Fruit fly (Drosophila melanogaster): ENCODE data around the gene CG10428.
A peak's percentile ranks its signal among the peaks of the same experiment; 100 is the strongest.

The CG10428 gene

dm6 chr2L:18930352-18931122 lies 18.1 kb upstream of the CG10428 start (continued):
- TF ChIP-seq dpn (GFP tag; optimal IDR thresholded peaks at IDR 0.05) (no peak), Oli (tag; optimal IDR thresholded peaks at IDR 0.05) (peak; percentile 6), Pdp1 (GFP tag; optimal IDR thresholded peaks at IDR 0.05) (peak in 1 of 2 experiments; percentile 2), dimm (GFP tag; IDR thresholded peaks at IDR 0.05) (no peak), CG1832 (GFP tag; optimal IDR thresholded peaks at IDR 0.05) (no peak), ATbp (GFP tag; optimal IDR thresholded peaks at IDR 0.05) (peak; percentile 31), maf-S (GFP tag; optimal IDR thresholded peaks at IDR 0.05) (no peak), wdn (GFP tag; IDR thresholded peaks at IDR 0.05) (no peak), B-H2 (GFP tag; optimal IDR thresholded peaks at IDR 0.05) (no peak), shn (GFP tag; optimal IDR thresholded peaks at IDR 0.05) (no peak), CG12659 (GFP tag; optimal IDR thresholded peaks at IDR 0.05) (no peak), CG34376 (GFP tag; optimal IDR thresholded peaks at IDR 0.05) (no peak), CG10209 (GFP tag; optimal IDR thresholded peaks at IDR 0.05) (peak; percentile 26), vfl (GFP tag; optimal IDR thresholded peaks at IDR 0.05) (no peak), CG2712 (tag; optimal IDR thresholded peaks at IDR 0.05) (peak; percentile 68), Ptx1 (GFP tag; IDR thresholded peaks at IDR 0.05) (no peak), CG17829 (tag; optimal IDR thresholded peaks at IDR 0.05) (peak; percentile 48), exex (tag; optimal IDR thresholded peaks at IDR 0.05) (no peak), tgo (GFP tag; IDR thresholded peaks at IDR 0.05) (no peak), CG16815 (GFP tag; optimal IDR thresholded peaks at IDR 0.05) (peak; percentile 24), CG7839 (tag; optimal IDR thresholded peaks at IDR 0.05) (peak; percentile 46), CG13775 (GFP tag; optimal IDR thresholded peaks at IDR 0.05) (no peak), CG17359 (tag; optimal IDR thresholded peaks at IDR 0.05) (peak; percentile 15), bsh (GFP tag; optimal IDR thresholded peaks at IDR 0.05) (peak in 1 of 2 experiments; percentile 70), CG4424 (GFP tag; optimal IDR thresholded peaks at IDR 0.05) (peak; percentile 57), Sry-β (GFP tag; optimal IDR thresholded peaks at IDR 0.05) (no peak), gem (tag; optimal IDR thresholded peaks at IDR 0.05) (peak; percentile 70), Gug (GFP tag; IDR thresholded peaks at IDR 0.05) (no peak), CG9727 (GFP tag; optimal IDR thresholded peaks at IDR 0.05) (peak; percentile 44), CG34422 (GFP tag; IDR thresholded peaks at IDR 0.05) (no peak), NC2α (GFP tag; optimal IDR thresholded peaks at IDR 0.05) (no peak), CG2889 (GFP tag; IDR thresholded peaks at IDR 0.05) (no peak), NK7.1 (GFP tag; optimal IDR thresholded peaks at IDR 0.05) (no peak), Bteb2 (GFP tag; optimal IDR thresholded peaks at IDR 0.05) (no peak), sim (GFP tag; IDR thresholded peaks at IDR 0.05) (no peak), CG11560 (tag; IDR thresholded peaks at IDR 0.05) (no peak), CG15696 (tag; optimal IDR thresholded peaks at IDR 0.05) (peak; percentile 57), CG3281 (GFP tag; optimal IDR thresholded peaks at IDR 0.05) (no peak), CG12219 (GFP tag; optimal IDR thresholded peaks at IDR 0.05) (peak; percentile 15), CG1233 (GFP tag; optimal IDR thresholded peaks at IDR 0.05) (no peak), CG1024 (GFP tag; IDR thresholded peaks at IDR 0.05) (no peak), Med (GFP tag) (peak; percentile 73), Fer3 (tag; optimal IDR thresholded peaks at IDR 0.05) (no peak), slbo (GFP tag; IDR thresholded peaks at IDR 0.05) (no peak), Meics (GFP tag; optimal IDR thresholded peaks at IDR 0.05) (no peak), run (tag; optimal IDR thresholded peaks at IDR 0.05) (no peak), schlank (tag; optimal IDR thresholded peaks at IDR 0.05) (no peak), nmo (GFP tag; optimal IDR thresholded peaks at IDR 0.05) (peak; percentile 26), CG2202 (tag; optimal IDR thresholded peaks at IDR 0.05) (peak; percentile 43), Atf3 (GFP tag; optimal IDR thresholded peaks at IDR 0.05) (no peak)
